Worm (Caenorhabditis elegans): Measurements from ENCODE around the gene F17A9.4.

- TF ChIP-seq flt-1 (GFP tag; IDR thresholded peaks at IDR 0.05) (no peak), T22C8.4 (GFP tag; IDR thresholded peaks at IDR 0.05) (no peak), ref-1 (GFP tag; conservative IDR thresholded peaks at IDR 0.05) (no peak), klf-2 (GFP tag; conservative IDR thresholded peaks at IDR 0.05) (no peak), cog-1 (tag; optimal IDR thresholded peaks at IDR 0.05) (no peak)
Observed at ce11 chrV:6105374-6105773, 5.1 kb downstream of the F17A9.4 start, which contains the start of gene atf-8.
